Worm (Caenorhabditis elegans): ENCODE data around the gene K07F5.8.

DNA sequence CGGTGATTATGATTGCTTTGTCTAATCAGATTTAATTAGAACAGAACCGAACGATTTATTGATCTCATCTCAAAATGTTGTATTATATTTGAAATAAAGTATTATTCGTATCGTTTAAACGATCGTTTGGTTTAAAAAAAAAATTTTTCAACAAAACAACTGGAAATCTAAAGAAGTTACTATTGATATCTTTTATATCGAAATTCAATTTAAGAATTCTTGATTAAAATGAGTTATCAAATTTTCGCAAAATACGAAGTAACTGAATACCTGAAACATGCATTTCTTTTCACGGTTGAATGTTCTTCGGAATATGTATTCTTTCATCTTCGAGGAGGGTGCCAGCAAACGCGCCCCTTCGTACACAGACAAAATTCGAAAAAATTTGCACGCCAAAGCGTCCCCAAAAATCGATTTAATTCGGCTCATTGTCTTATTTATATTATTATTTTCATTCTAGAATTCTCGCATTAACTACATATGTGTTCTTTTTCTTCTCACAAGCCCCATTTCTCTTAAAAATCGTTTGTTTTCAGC, 8.5 kb upstream of the K07F5.8 start, which contains the start of gene npp-1:
- TF ChIP-seq nhr-76 (tag; optimal IDR thresholded peaks at IDR 0.05), result no peak
- no peak for TF ChIP-seq ama-1 (optimal IDR thresholded peaks at IDR 0.05)
- peak; percentile 82 for TF ChIP-seq pha-4 (tag; optimal IDR thresholded peaks at IDR 0.05)
- no peak for TF ChIP-seq nhr-43 (tag; optimal IDR thresholded peaks at IDR 0.05; ENCODE audit: poor library complexity, severe bottlenecking)
- no peak for TF ChIP-seq lsy-12 (tag; optimal IDR thresholded peaks at IDR 0.05)
- TF ChIP-seq nhr-237 (tag; optimal IDR thresholded peaks at IDR 0.05), result no peak
